Fruit fly (Drosophila melanogaster) whole organism, prepupa: ENCODE data around the gene RhoGAP18B.

Source experiments
- Blimp-1 ChIP-seq: fragments of 200-800 bp; sonication (Bioruptor generic); optimal IDR thresholded peaks from 3 replicates; lab custom pipeline; 2017; ENCODE audit warnings: missing biosample characterization, missing genetic modification characterization, mild to moderate bottlenecking, moderate library complexity, missing genetic modification reagents
- CG10631 ChIP-seq: fragments of 200-800 bp; sonication (Bioruptor generic); optimal IDR thresholded peaks from 2 replicates; lab custom pipeline; 2016; ENCODE audit warnings: missing biosample characterization, missing genetic modification characterization
- CG10669 ChIP-seq: fragments of 200-800 bp; sonication (Bioruptor generic); optimal IDR thresholded peaks from 3 replicates; lab custom pipeline; 2018; ENCODE audit warnings: missing biosample characterization, mild to moderate bottlenecking, missing genetic modification characterization, moderate library complexity
- CG11294 ChIP-seq: fragments of 200-800 bp; sonication (Bioruptor generic); IDR thresholded peaks from 2 replicates; pipeline ENCODE4 v1.3.6; 2022; ENCODE audit warnings: missing biosample characterization, missing genetic modification characterization
- CG11902 ChIP-seq: fragments of 200-800 bp; sonication (Bioruptor generic); optimal IDR thresholded peaks from 3 replicates; lab custom pipeline; 2016; ENCODE audit warnings: missing biosample characterization, missing genetic modification characterization
- CG15336 ChIP-seq: fragments of 200-800 bp; sonication (Bioruptor generic); IDR thresholded peaks from 2 replicates; pipeline ENCODE4 v1.3.6; 2022; ENCODE audit warnings: missing biosample characterization, missing genetic modification characterization
- CG1621 ChIP-seq: fragments of 200-800 bp; sonication (Bioruptor generic); optimal IDR thresholded peaks from 3 replicates; lab custom pipeline; 2018; ENCODE audit warnings: missing biosample characterization, mild to moderate bottlenecking, missing genetic modification characterization
- CG16779 ChIP-seq: fragments of 200-800 bp; sonication (Bioruptor generic); optimal IDR thresholded peaks from 3 replicates; lab custom pipeline; 2017; ENCODE audit warnings: missing biosample characterization, mild to moderate bottlenecking, missing genetic modification characterization
- CG3032 ChIP-seq: fragments of 200-800 bp; optimal IDR thresholded peaks from 2 replicates; lab custom pipeline; 2019; ENCODE audit warnings: missing biosample characterization, mild to moderate bottlenecking, missing genetic modification characterization, moderate library complexity
- CG31627 ChIP-seq: fragments of 200-800 bp; sonication (Bioruptor generic); optimal IDR thresholded peaks from 3 replicates; lab custom pipeline; 2016; ENCODE audit warnings: missing biosample characterization, missing genetic modification characterization
- CG32006 ChIP-seq: fragments of 200-800 bp; sonication (Bioruptor generic); optimal IDR thresholded peaks from 3 replicates; lab custom pipeline; 2017; ENCODE audit warnings: missing biosample characterization, mild to moderate bottlenecking, missing genetic modification characterization
- CG3919 ChIP-seq: fragments of 200-800 bp; sonication (Bioruptor generic); optimal IDR thresholded peaks from 3 replicates; lab custom pipeline; 2016; ENCODE audit warnings: missing biosample characterization, missing genetic modification characterization
- CG4318 ChIP-seq: fragments of 200-800 bp; sonication (Bioruptor generic); optimal IDR thresholded peaks from 3 replicates; lab custom pipeline; 2017; ENCODE audit warnings: missing biosample characterization, mild to moderate bottlenecking, missing genetic modification characterization
- CG6163 ChIP-seq: fragments of 200-800 bp; sonication (Bioruptor generic); IDR thresholded peaks from 3 replicates; pipeline ENCODE4 v1.3.6; 2022; ENCODE audit warnings: missing biosample characterization, missing genetic modification characterization
- CG6276 ChIP-seq: fragments of 200-800 bp; sonication (Bioruptor generic); optimal IDR thresholded peaks from 2 replicates; lab custom pipeline; 2017; ENCODE audit warnings: missing biosample characterization, mild to moderate bottlenecking, missing genetic modification characterization
- CG6792 ChIP-seq: fragments of 200-800 bp; sonication (Bioruptor generic); optimal IDR thresholded peaks from 3 replicates; lab custom pipeline; 2016; ENCODE audit warnings: missing biosample characterization, missing genetic modification characterization
- CG6808 ChIP-seq: fragments of 200-800 bp; sonication (Bioruptor generic); optimal IDR thresholded peaks from 3 replicates; lab custom pipeline; 2017; ENCODE audit warnings: missing biosample characterization, missing genetic modification characterization, mild to moderate bottlenecking, moderate library complexity, missing genetic modification reagents
- CG6854 ChIP-seq: fragments of 200-800 bp; sonication (Bioruptor generic); optimal IDR thresholded peaks from 2 replicates; lab custom pipeline; 2017; ENCODE audit warnings: missing biosample characterization, mild to moderate bottlenecking, missing genetic modification characterization
- CG7368 ChIP-seq: fragments of 200-800 bp; sonication (Bioruptor generic); optimal IDR thresholded peaks from 3 replicates; lab custom pipeline; 2016; ENCODE audit warnings: missing biosample characterization, missing genetic modification characterization
- CG8119 ChIP-seq: fragments of 200-800 bp; sonication (Bioruptor generic); IDR thresholded peaks from 3 replicates; pipeline ENCODE4 v1.3.6; 2022; ENCODE audit warnings: missing biosample characterization, missing genetic modification characterization
- CG8319 ChIP-seq: fragments of 200-800 bp; sonication (Bioruptor generic); optimal IDR thresholded peaks from 3 replicates; lab custom pipeline; 2016; ENCODE audit warnings: missing biosample characterization, missing genetic modification characterization
- CG9139 ChIP-seq: fragments of 200-800 bp; sonication (Bioruptor generic); optimal IDR thresholded peaks from 3 replicates; lab custom pipeline; 2017; ENCODE audit warnings: missing biosample characterization, mild to moderate bottlenecking, missing genetic modification characterization
- Eip75B ChIP-seq: fragments of 200-800 bp; sonication (Bioruptor generic); optimal IDR thresholded peaks from 3 replicates; lab custom pipeline; 2016; ENCODE audit warnings: missing biosample characterization, missing genetic modification characterization
- Eip78C ChIP-seq: fragments of 200-800 bp; sonication (Bioruptor generic); peaks from one replicate; lab custom pipeline; 2016; ENCODE audit warnings: missing biosample characterization, missing genetic modification characterization
- Eip93F ChIP-seq: fragments of 200-800 bp; sonication (Bioruptor generic); optimal IDR thresholded peaks from 2 replicates; lab custom pipeline; 2016; ENCODE audit warnings: missing biosample characterization, mild to moderate bottlenecking, missing genetic modification characterization
- Ets21C ChIP-seq: fragments of 200-800 bp; sonication (Bioruptor generic); optimal IDR thresholded peaks from 3 replicates; lab custom pipeline; 2016; ENCODE audit warnings: missing biosample characterization, missing genetic modification characterization
- Ets96B ChIP-seq: fragments of 200-800 bp; optimal IDR thresholded peaks from 2 replicates; lab custom pipeline; 2019; ENCODE audit warnings: missing biosample characterization, mild to moderate bottlenecking, missing genetic modification characterization, moderate library complexity
- Gug ChIP-seq: fragments of 200-800 bp; sonication (Bioruptor generic); IDR thresholded peaks from 2 replicates; pipeline ENCODE4 v1.3.6; 2022; ENCODE audit warnings: missing biosample characterization, missing genetic modification characterization
- Hr39 ChIP-seq: fragments of 200-800 bp; sonication (Bioruptor generic); optimal IDR thresholded peaks from 2 replicates; lab custom pipeline; 2016; ENCODE audit warnings: missing biosample characterization, missing genetic modification characterization
- Hr4 ChIP-seq: fragments of 200-800 bp; sonication (Bioruptor generic); optimal IDR thresholded peaks from 3 replicates; lab custom pipeline; 2016; ENCODE audit warnings: missing biosample characterization, missing genetic modification characterization
- Met ChIP-seq: fragments of 200-800 bp; sonication (Bioruptor generic); optimal IDR thresholded peaks from 3 replicates; lab custom pipeline; 2016; ENCODE audit warnings: missing biosample characterization, missing genetic modification characterization
- OdsH ChIP-seq: fragments of 200-800 bp; sonication (Bioruptor generic); optimal IDR thresholded peaks from 3 replicates; lab custom pipeline; 2016; ENCODE audit warnings: missing biosample characterization, missing genetic modification characterization
- Smox ChIP-seq: fragments of 200-800 bp; sonication (Bioruptor generic); optimal IDR thresholded peaks from 3 replicates; lab custom pipeline; 2016; ENCODE audit warnings: missing biosample characterization, missing genetic modification characterization
- Sox102F ChIP-seq: fragments of 200-800 bp; sonication (Bioruptor generic); optimal IDR thresholded peaks from 2 replicates; lab custom pipeline; 2016; ENCODE audit warnings: missing biosample characterization, mild to moderate bottlenecking, missing genetic modification characterization
- Sox14 ChIP-seq: fragments of 200-800 bp; sonication (Bioruptor generic); optimal IDR thresholded peaks from 3 replicates; lab custom pipeline; 2016; ENCODE audit warnings: missing biosample characterization, missing genetic modification characterization
- Sox15 ChIP-seq: fragments of 200-800 bp; sonication (Bioruptor generic); optimal IDR thresholded peaks from 3 replicates; lab custom pipeline; 2016; ENCODE audit warnings: missing biosample characterization, missing genetic modification characterization
- acj6 ChIP-seq: fragments of 200-800 bp; sonication (Bioruptor generic); optimal IDR thresholded peaks from 3 replicates; lab custom pipeline; 2016; ENCODE audit warnings: missing biosample characterization, missing genetic modification characterization
- cyc ChIP-seq: fragments of 200-800 bp; sonication (Bioruptor generic); optimal IDR thresholded peaks from 3 replicates; lab custom pipeline; 2016; ENCODE audit warnings: missing biosample characterization, missing genetic modification characterization
- dac ChIP-seq: fragments of 200-800 bp; sonication (Bioruptor generic); optimal IDR thresholded peaks from 2 replicates; lab custom pipeline; 2017; ENCODE audit warnings: missing biosample characterization, mild to moderate bottlenecking, missing genetic modification characterization
- dsx ChIP-seq: fragments of 200-800 bp; optimal IDR thresholded peaks from 3 replicates; lab custom pipeline; 2019; ENCODE audit warnings: missing biosample characterization, mild to moderate bottlenecking, missing genetic modification characterization, moderate library complexity; ENCODE audit not compliant: poor library complexity, severe bottlenecking
- eg ChIP-seq: fragments of 200-800 bp; sonication (Bioruptor generic); IDR thresholded peaks from 3 replicates; pipeline ENCODE4 v1.3.6; 2022; ENCODE audit warnings: missing biosample characterization, missing genetic modification characterization
- esn ChIP-seq: fragments of 200-800 bp; sonication (Bioruptor generic); optimal IDR thresholded peaks from 2 replicates; lab custom pipeline; 2016; ENCODE audit warnings: missing biosample characterization, mild to moderate bottlenecking, missing genetic modification characterization, moderate library complexity
- fd59A ChIP-seq: fragments of 200-800 bp; sonication (Bioruptor generic); optimal IDR thresholded peaks from 2 replicates; lab custom pipeline; 2017; ENCODE audit warnings: missing biosample characterization, mild to moderate bottlenecking, missing genetic modification characterization, missing genetic modification reagents
- fd85E ChIP-seq: fragments of 200-800 bp; sonication (Bioruptor generic); optimal IDR thresholded peaks from 3 replicates; lab custom pipeline; 2016; ENCODE audit warnings: missing biosample characterization, missing genetic modification characterization
- fkh ChIP-seq: fragments of 200-800 bp; sonication (Bioruptor generic); optimal IDR thresholded peaks from 3 replicates; lab custom pipeline; 2017; ENCODE audit warnings: missing biosample characterization, mild to moderate bottlenecking, missing genetic modification characterization, moderate library complexity
- lz ChIP-seq: fragments of 200-800 bp; sonication (Bioruptor generic); optimal IDR thresholded peaks from 3 replicates; lab custom pipeline; 2016; ENCODE audit warnings: missing biosample characterization, missing genetic modification characterization
- net ChIP-seq: fragments of 200-800 bp; sonication (Bioruptor generic); optimal IDR thresholded peaks from 3 replicates; lab custom pipeline; 2016; ENCODE audit warnings: missing biosample characterization, missing genetic modification characterization
- ss ChIP-seq, 2 experiments: fragments of 200-800 bp; sonication (Bioruptor generic); optimal IDR thresholded peaks; 2 replicates in 1 of 2; 3 replicates in 1 of 2; lab custom pipeline; 2017 to 2018; ENCODE audit warnings: mild to moderate bottlenecking in 2 of 2, missing biosample characterization in 2 of 2, missing genetic modification characterization in 2 of 2, moderate library complexity in 1 of 2
- svp ChIP-seq: fragments of 200-800 bp; sonication (Bioruptor generic); peaks from one replicate; lab custom pipeline; 2016; ENCODE audit warnings: missing biosample characterization, missing genetic modification characterization
- topi ChIP-seq: fragments of 200-800 bp; sonication (Bioruptor generic); optimal IDR thresholded peaks from 3 replicates; lab custom pipeline; 2016; ENCODE audit warnings: missing biosample characterization, missing genetic modification characterization
- vri ChIP-seq: fragments of 200-800 bp; sonication (Bioruptor generic); optimal IDR thresholded peaks from 3 replicates; lab custom pipeline; 2016; ENCODE audit warnings: missing biosample characterization, mild to moderate bottlenecking, missing genetic modification characterization

Gene RhoGAP18B

DNA sequence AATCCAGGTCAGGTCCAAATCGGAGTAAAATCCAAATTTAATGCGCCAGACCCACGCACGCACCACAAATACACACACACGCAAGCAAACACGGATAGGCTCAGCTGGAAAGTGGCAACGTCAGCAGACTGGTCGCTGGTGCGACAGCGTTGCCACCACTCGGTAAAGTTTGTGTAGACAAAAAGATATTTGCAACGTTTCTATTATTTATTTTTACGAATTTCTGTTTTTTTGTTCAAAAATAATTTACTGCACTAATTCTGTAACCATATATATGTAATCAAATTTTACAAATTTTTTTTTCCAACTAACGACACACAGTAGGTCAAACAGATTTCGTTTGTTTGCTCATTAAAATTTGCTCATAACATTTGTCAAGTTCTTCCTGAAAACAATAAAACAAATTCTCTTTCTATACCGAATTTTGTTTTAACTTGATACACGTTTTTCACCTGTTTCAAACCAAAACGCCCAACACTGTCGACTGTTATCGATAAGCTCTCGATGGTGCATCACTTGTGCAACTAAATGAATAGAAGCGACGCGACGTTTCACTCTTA lies 12.9 kb upstream of the RhoGAP18B start, which contains the start of the genes CG7556 and CG7453:
CG7556 (minus strand) TSS at position 135 of the 560 bp plus-strand sequence.
CG7453 (plus strand) TSS at position 478 of the 560 bp plus-strand sequence.
- TF ChIP-seq CG8319, result peak; percentile 54
- TF ChIP-seq CG3032, result peak; percentile 66
- peak; percentile 61 for TF ChIP-seq CG10669
- peak; percentile 57; the same call in 2 of the 3 replicates for TF ChIP-seq CG6163 (GFP tag; lab: Robert Waterston, UW)
- TF ChIP-seq CG31627 (GFP tag; lab: Kevin White, UChicago), result peak; percentile 82
- peak; percentile 76 for TF ChIP-seq Eip75B (GFP tag; lab: Kevin White, UChicago)
- TF ChIP-seq vri, result no peak
- peak; percentile 80 for TF ChIP-seq Sox14 (GFP tag; lab: Kevin White, UChicago)
- peak; percentile 85 for TF ChIP-seq lz
- TF ChIP-seq CG8119 (GFP tag; lab: Robert Waterston, UW), result peak; percentile 53; the same call in 2 of the 3 replicates
- TF ChIP-seq CG4318, result peak; percentile 65
- TF ChIP-seq fkh (GFP tag; lab: Kevin White, UChicago), result no peak
- no peak for TF ChIP-seq CG9139
- TF ChIP-seq ss (GFP tag; optimal IDR thresholded peaks at IDR 0.05; lab: Kevin White, UChicago), result peak in 1 of 2 experiments; percentile 54
- peak; percentile 84 for TF ChIP-seq esn (GFP tag; lab: Kevin White, UChicago)
- peak; percentile 81 for TF ChIP-seq topi (GFP tag; lab: Kevin White, UChicago)
- peak; percentile 45 for TF ChIP-seq dsx (GFP tag; lab: Kevin White, UChicago)
- TF ChIP-seq CG10631 (GFP tag; lab: Kevin White, UChicago), result peak; percentile 81
- TF ChIP-seq Hr39 (GFP tag; lab: Kevin White, UChicago), result peak; percentile 85
- peak; percentile 80 for TF ChIP-seq Hr4 (GFP tag; lab: Kevin White, UChicago)
- TF ChIP-seq CG3919 (GFP tag; lab: Kevin White, UChicago), result peak; percentile 67
- TF ChIP-seq CG6276, result peak; percentile 29
- peak; percentile 24 for TF ChIP-seq CG1621 (tag; lab: Kevin White, UChicago)
- peak; percentile 62 for TF ChIP-seq Sox15 (GFP tag; lab: Kevin White, UChicago)
- peak; percentile 78 for TF ChIP-seq svp (GFP tag; lab: Kevin White, UChicago)
- no peak for TF ChIP-seq CG6808 (GFP tag; lab: Kevin White, UChicago)
- peak; percentile 81 for TF ChIP-seq Smox (GFP tag; lab: Kevin White, UChicago)
- TF ChIP-seq dac (GFP tag; lab: Kevin White, UChicago), result peak; percentile 63
- peak; percentile 76 for TF ChIP-seq cyc
- peak; percentile 80 for TF ChIP-seq CG32006 (GFP tag; lab: Kevin White, UChicago)
- TF ChIP-seq CG16779, result no peak
- peak; percentile 80 for TF ChIP-seq acj6 (GFP tag; lab: Kevin White, UChicago)
- peak; percentile 8 for TF ChIP-seq Blimp-1 (GFP tag; lab: Kevin White, UChicago)
- TF ChIP-seq Ets21C (GFP tag; lab: Kevin White, UChicago), result peak; percentile 76
- peak; percentile 84 for TF ChIP-seq Met (GFP tag; lab: Kevin White, UChicago)
- peak; percentile 68 for TF ChIP-seq CG6792 (GFP tag; lab: Kevin White, UChicago)
- peak; percentile 54 for TF ChIP-seq CG11902 (GFP tag; lab: Kevin White, UChicago)
- TF ChIP-seq eg (GFP tag; lab: Robert Waterston, UW), result no peak; the same call in 2 of the 3 replicates
- peak; percentile 61 for TF ChIP-seq Sox102F (GFP tag; lab: Kevin White, UChicago)
- peak; percentile 56; the same call in 1 of the 2 replicates for TF ChIP-seq Gug (GFP tag; lab: Robert Waterston, UW)
- TF ChIP-seq CG6854 (GFP tag; lab: Kevin White, UChicago), result no peak
- TF ChIP-seq fd85E (GFP tag; lab: Kevin White, UChicago), result no peak
- peak; percentile 62 for TF ChIP-seq fd59A (GFP tag; lab: Kevin White, UChicago)
- TF ChIP-seq Eip93F, result peak; percentile 40
- TF ChIP-seq CG11294 (GFP tag; lab: Robert Waterston, UW), result peak; percentile 24; the same call in 1 of the 2 replicates
- TF ChIP-seq CG7368, result peak; percentile 53
- TF ChIP-seq net (GFP tag; lab: Kevin White, UChicago), result peak; percentile 65
- TF ChIP-seq Ets96B, result peak; percentile 54
- TF ChIP-seq CG15336, result peak; percentile 47; the same call in 1 of the 2 replicates
- peak; percentile 83 for TF ChIP-seq Eip78C (GFP tag; lab: Kevin White, UChicago)
- TF ChIP-seq OdsH, result peak; percentile 78
